Worm (Caenorhabditis elegans): Measurements from ENCODE around the gene twk-10.

- TF ChIP-seq elt-2 (tag; optimal IDR thresholded peaks at IDR 0.05) (no peak), efl-3 (GFP tag; optimal IDR thresholded peaks at IDR 0.05) (no peak)
Measured at ce11 chrV:6561592-6561991, 9.5 kb downstream of the twk-10 start, which contains the start of gene spp-19.

Data from whole organism, L1 larva.